In genomic region chrII:14357936-14358416, ce11 we compare ENCODE assay signal across 1 worm cellular context.
TF ChIP-seq lines count a peak whose summit lies in the region.

agl-1 (minus strand) TSS chrII:14358113.
pfs-2 (plus strand) TSS chrII:14358366.

TF ChIP-seq in whole organism, L1 larva, 84 proteins besides CTCF, POLR2A, EP300 and RAD21 (continued from another document):
- no peak for TF ChIP-seq elt-2 (tag; optimal IDR thresholded peaks at IDR 0.05; lab: Kevin White, UChicago)
- peak; percentile 77 to 94 for TF ChIP-seq efl-1 (optimal IDR thresholded peaks at IDR 0.05; lab: Kevin White, UChicago)
- peak; percentile 91 to 99 for TF ChIP-seq efl-1 (GFP tag; optimal IDR thresholded peaks at IDR 0.05 in 1 of 2; lab: Kevin White, UChicago)
- TF ChIP-seq pax-3 (tag; optimal IDR thresholded peaks at IDR 0.05; lab: Kevin White, UChicago): no peak
- TF ChIP-seq snu-23 (GFP tag; optimal IDR thresholded peaks at IDR 0.05; lab: Kevin White, UChicago): peak; percentile 80
- no peak for TF ChIP-seq aly-2 (tag; optimal IDR thresholded peaks at IDR 0.05; lab: Kevin White, UChicago)
- TF ChIP-seq fkh-8 (tag; optimal IDR thresholded peaks at IDR 0.05; lab: Kevin White, UChicago): peak; percentile 58
- no peak for TF ChIP-seq unc-30 (tag; optimal IDR thresholded peaks at IDR 0.05; lab: Kevin White, UChicago)
- no peak for TF ChIP-seq alr-1 (tag; optimal IDR thresholded peaks at IDR 0.05; lab: Kevin White, UChicago; ENCODE audit: borderline replicate concordance)
- TF ChIP-seq ztf-4 (tag; optimal IDR thresholded peaks at IDR 0.05; lab: Kevin White, UChicago): peak; percentile 16
- TF ChIP-seq tbx-2 (tag; optimal IDR thresholded peaks at IDR 0.05; lab: Kevin White, UChicago): peak; percentile 69
- no peak for TF ChIP-seq grh-1 (GFP tag; IDR thresholded peaks at IDR 0.05; lab: Robert Waterston, UW)
- peak; percentile 83 for TF ChIP-seq nhr-71 (tag; optimal IDR thresholded peaks at IDR 0.05; lab: Kevin White, UChicago)
- TF ChIP-seq sup-37 (GFP tag; optimal IDR thresholded peaks at IDR 0.05; lab: Kevin White, UChicago): no peak
- peak; percentile 60 for TF ChIP-seq unc-130 (tag; optimal IDR thresholded peaks at IDR 0.05; lab: Kevin White, UChicago)
- peak; percentile 82 for TF ChIP-seq mep-1 (tag; optimal IDR thresholded peaks at IDR 0.05; lab: Kevin White, UChicago)
- TF ChIP-seq ceh-63 (GFP tag; optimal IDR thresholded peaks at IDR 0.05; lab: Kevin White, UChicago): no peak
- TF ChIP-seq ceh-82 (tag; optimal IDR thresholded peaks at IDR 0.05; lab: Kevin White, UChicago): peak; percentile 43 to 81 (median 65)
- no peak for TF ChIP-seq sox-4 (tag; optimal IDR thresholded peaks at IDR 0.05; lab: Kevin White, UChicago)
- TF ChIP-seq tlp-1 (tag; optimal IDR thresholded peaks at IDR 0.05; lab: Kevin White, UChicago): no peak
- no peak for TF ChIP-seq fkh-10 (GFP tag; optimal IDR thresholded peaks at IDR 0.05; lab: Kevin White, UChicago)
- peak in 1 of 2 experiments; percentile 26 for TF ChIP-seq ztf-11 (tag; optimal IDR thresholded peaks at IDR 0.05; lab: Kevin White, UChicago)
- TF ChIP-seq snpc-4 (tag; optimal IDR thresholded peaks at IDR 0.05; lab: Kevin White, UChicago): peak; percentile 56
